Worm (Caenorhabditis elegans) whole organism, L4 larva: ENCODE results near the gene unc-34.

Source experiments
- F10B5.3 ChIP-seq: sonication (generic microtip); optimal IDR thresholded peaks from 2 replicates; lab custom pipeline; 2016; ENCODE audit warnings: mild to moderate bottlenecking, missing genetic modification characterization, missing compliant biosample characterization
- Y48G9A.11 ChIP-seq: fragments of 200-800 bp; sonication (Bioruptor generic); IDR thresholded peaks from 2 replicates; pipeline ENCODE4 v1.3.6; 2022; ENCODE audit warnings: missing genetic modification reagents, missing genetic modification characterization, missing compliant biosample characterization
- aly-2 ChIP-seq: sonication (generic microtip); optimal IDR thresholded peaks from 2 replicates; lab custom pipeline; 2018; ENCODE audit warnings: missing biosample characterization, missing genetic modification characterization
- ceh-28 ChIP-seq: fragments of 150-350 bp; optimal IDR thresholded peaks from 2 replicates; lab custom pipeline; 2014; ENCODE audit warnings: missing biosample characterization, missing genetic modification reagents, missing genetic modification characterization
- ceh-32 ChIP-seq: sonication (generic microtip); optimal IDR thresholded peaks from 2 replicates; lab custom pipeline; 2016; ENCODE audit warnings: mild to moderate bottlenecking, missing genetic modification characterization, missing compliant biosample characterization; ENCODE audit not compliant: poor library complexity
- egl-43 ChIP-seq: fragments of 200-800 bp; sonication (Bioruptor generic); IDR thresholded peaks from 2 replicates; pipeline ENCODE4 v1.3.6; 2022; ENCODE audit warnings: missing genetic modification reagents, missing genetic modification characterization, missing compliant biosample characterization
- fkh-10 ChIP-seq: fragments of 150-350 bp; optimal IDR thresholded peaks from 2 replicates; lab custom pipeline; 2014; ENCODE audit warnings: missing biosample characterization, missing genetic modification reagents, missing genetic modification characterization
- hlh-30 ChIP-seq: sonication (generic microtip); optimal IDR thresholded peaks from 2 replicates; lab custom pipeline; 2017; ENCODE audit warnings: antibody characterized with exemption, mild to moderate bottlenecking, missing genetic modification characterization, missing compliant biosample characterization; ENCODE audit not compliant: insufficient read depth
- hmg-1.1 ChIP-seq: fragments of 200-800 bp; sonication (Bioruptor generic); IDR thresholded peaks from 2 replicates; pipeline ENCODE4 v1.3.6; 2022; ENCODE audit warnings: missing genetic modification reagents, missing genetic modification characterization, missing compliant biosample characterization
- nhr-25 ChIP-seq: sonication (generic microtip); optimal IDR thresholded peaks from 2 replicates; lab custom pipeline; 2017; ENCODE audit warnings: missing genetic modification characterization, mild to moderate bottlenecking, missing compliant biosample characterization, antibody characterized with exemption, moderate library complexity, borderline replicate concordance; ENCODE audit not compliant: insufficient read depth
- nhr-28 ChIP-seq: fragments of 150-350 bp; optimal IDR thresholded peaks from 2 replicates; lab custom pipeline; 2014; ENCODE audit warnings: missing biosample characterization, missing genetic modification characterization
- skn-1 ChIP-seq: fragments of 150-350 bp; optimal IDR thresholded peaks from 2 replicates; lab custom pipeline; 2014; ENCODE audit warnings: missing biosample characterization, missing genetic modification characterization
- snpc-4 ChIP-seq: fragments of 150-350 bp; optimal IDR thresholded peaks from 2 replicates; lab custom pipeline; 2014; ENCODE audit warnings: missing biosample characterization, missing genetic modification characterization

DNA sequence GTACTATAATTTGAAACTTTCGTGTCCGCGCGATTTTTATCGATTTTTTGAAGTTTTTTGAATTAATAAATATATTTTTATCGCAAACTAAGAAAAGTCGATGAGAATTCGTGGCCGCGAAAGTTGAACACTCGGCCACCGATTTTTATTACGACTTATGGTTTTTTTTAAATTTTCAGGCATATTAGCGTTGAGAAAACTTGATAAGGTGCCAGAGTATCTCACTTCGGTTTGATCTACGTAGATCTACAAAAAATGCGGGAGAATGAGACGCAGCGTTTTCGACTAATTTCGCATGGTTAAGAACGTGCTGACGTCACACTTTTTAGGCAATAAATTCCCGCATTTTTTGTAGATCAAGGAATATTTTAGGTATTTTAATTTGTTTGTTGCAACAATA lies 40.9 kb downstream of the unc-34 start, which contains the start of gene pei-2:
- TF ChIP-seq aly-2 (tag; lab: Kevin White, UChicago) (no peak), ceh-32 (no peak), egl-43 (GFP tag; lab: Robert Waterston, UW) (no peak), F10B5.3 (tag; lab: Kevin White, UChicago) (no peak), snpc-4 (no peak), hmg-1.1 (GFP tag; lab: Robert Waterston, UW) (no peak), nhr-25 (tag; lab: Kevin White, UChicago) (no peak), fkh-10 (no peak), skn-1 (no peak), hlh-30 (tag; lab: Kevin White, UChicago) (no peak), ceh-28 (no peak), nhr-28 (tag; lab: Kevin White, UChicago) (no peak), Y48G9A.11 (no peak)
